Fruit fly (Drosophila melanogaster) S2 (cell line): ENCODE results near the gene CG16986.

Experiments used
- CG8478 ChIP-seq: fragments of >200 bp; optimal IDR thresholded peaks from 2 replicates; lab custom pipeline; 2018
- CTCF ChIP-seq, 2 experiments: fragments of >200 bp; optimal IDR thresholded peaks; 2 replicates each; lab custom pipeline; 2018

DNA sequence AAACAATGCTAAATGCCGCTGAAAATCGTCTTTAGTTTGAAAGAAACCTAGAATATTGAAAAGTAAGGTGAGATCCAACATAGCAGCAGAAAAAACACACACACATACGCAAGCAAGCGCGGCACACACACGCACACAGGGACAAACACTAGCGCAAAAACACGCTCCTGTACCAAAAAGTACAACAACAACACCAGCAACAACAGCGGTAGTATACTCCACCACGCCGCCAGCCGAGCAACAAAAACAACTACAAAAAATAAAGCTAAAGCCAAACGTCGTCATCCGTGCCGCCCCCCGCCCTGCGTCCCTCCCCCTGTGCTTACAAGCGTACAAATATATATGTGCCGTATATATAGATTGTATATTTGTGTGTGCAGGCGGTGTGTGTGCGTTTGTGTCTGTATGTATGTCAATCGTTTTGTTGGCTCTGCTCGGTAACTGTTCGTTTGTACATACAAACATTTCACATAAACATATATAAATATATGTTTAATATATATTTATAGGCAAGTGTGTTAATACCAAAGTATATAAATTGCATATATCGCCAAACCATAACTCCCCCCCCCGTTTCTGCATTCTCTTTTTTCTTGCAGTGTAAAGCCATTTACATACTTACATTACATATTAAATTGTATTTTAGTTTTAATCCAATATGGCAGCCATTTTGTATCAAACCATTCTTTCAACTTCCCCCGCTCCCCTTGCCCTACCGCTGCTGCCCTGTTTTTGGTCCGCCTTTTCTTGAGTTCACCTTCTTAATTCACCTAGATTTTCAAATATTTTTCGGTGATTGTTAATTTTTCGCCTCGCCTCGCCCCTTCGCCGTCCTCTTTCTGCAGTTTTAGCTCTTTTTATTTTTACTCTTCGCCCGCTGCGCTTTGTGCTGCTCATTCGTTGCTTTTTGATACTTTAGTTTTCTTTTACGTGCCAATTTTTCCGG, 36.2 kb downstream of the CG16986 start:
- TF ChIP-seq CTCF (optimal IDR thresholded peaks at IDR 0.05; lab: Kevin White, UChicago), result no peak
- no peak for TF ChIP-seq CG8478 (lab: Kevin White, UChicago)
